Fruit fly (Drosophila melanogaster): ENCODE data around the gene CG14455.

Gene CG14455

dm6 chr3L:22686987-22687386, at the start of gene CG14455, which contains the start of gene CG14456:
Gene CG14455 (minus strand): TSS chr3L:22687087.
Gene CG14456 (plus strand): TSS chr3L:22687222.
- no peak for TF ChIP-seq Atf6 (GFP tag; IDR thresholded peaks at IDR 0.05)

dm6 chr3L:22733607-22734006, 46.7 kb upstream of the CG14455 start:
- TF ChIP-seq Dp (GFP tag; optimal IDR thresholded peaks at IDR 0.05): peak; percentile 31
- no peak for TF ChIP-seq CG15073 (GFP tag; optimal IDR thresholded peaks at IDR 0.05)
- TF ChIP-seq Opbp (GFP tag; IDR thresholded peaks at IDR 0.05; ENCODE audit: partially characterized antibody): no peak
- TF ChIP-seq hbn (GFP tag; IDR thresholded peaks at IDR 0.05; ENCODE audit: partially characterized antibody): no peak
- peak; percentile 21; the same call in 1 of the 2 replicates for TF ChIP-seq E2f2 (GFP tag; IDR thresholded peaks at IDR 0.05)
- TF ChIP-seq CTCF (GFP tag; optimal IDR thresholded peaks at IDR 0.05): peak; percentile 64
- TF ChIP-seq sens (GFP tag): peak; percentile 45
- TF ChIP-seq Bgb (GFP tag; IDR thresholded peaks at IDR 0.05; ENCODE audit: partially characterized antibody): peak; percentile 53
- TF ChIP-seq ftz-f1 (GFP tag; optimal IDR thresholded peaks at IDR 0.05): peak; percentile 74
- peak; percentile 22; the same call in 1 of the 3 replicates for TF ChIP-seq knrl (GFP tag; IDR thresholded peaks at IDR 0.05; ENCODE audit: partially characterized antibody)
- TF ChIP-seq CG16863 (GFP tag; optimal IDR thresholded peaks at IDR 0.05): no peak
- 0 out of 3 replicates have a peak, but pooled peaks have one; percentile 13 for TF ChIP-seq CG2199 (GFP tag; IDR thresholded peaks at IDR 0.05)
- TF ChIP-seq CG6689 (GFP tag; IDR thresholded peaks at IDR 0.05): no peak

- TF ChIP-seq dimm (GFP tag; IDR thresholded peaks at IDR 0.05) (no peak), lab (GFP tag; optimal IDR thresholded peaks at IDR 0.05) (peak; percentile 41)
Observed at dm6 chr3L:22731393-22731792, 44.5 kb upstream of the CG14455 start.

dm6 chr3L:22729466-22729865, 42.6 kb upstream of the CG14455 start, which contains the start of gene CG32454:
Gene CG32454 (plus strand): TSS chr3L:22729766.
- TF ChIP-seq fd96Cb (tag; optimal IDR thresholded peaks at IDR 0.05) (no peak), Xrp1 (GFP tag; IDR thresholded peaks at IDR 0.05) (no peak), tio (GFP tag; optimal IDR thresholded peaks at IDR 0.05) (no peak), dmrt11E (tag; optimal IDR thresholded peaks at IDR 0.05) (no peak), ttk (GFP tag; IDR thresholded peaks at IDR 0.05) (no peak), CG30431 (GFP tag; optimal IDR thresholded peaks at IDR 0.05) (no peak), Side (GFP tag; optimal IDR thresholded peaks at IDR 0.05) (no peak), sens (GFP tag) (no peak), CG17359 (tag; optimal IDR thresholded peaks at IDR 0.05) (no peak), unc-4 (GFP tag; IDR thresholded peaks at IDR 0.05; ENCODE audit: partially characterized antibody) (no peak), CG13287 (GFP tag; IDR thresholded peaks at IDR 0.05; ENCODE audit: partially characterized antibody) (no peak)

dm6 chr3L:22727739-22728335, 41.0 kb upstream of the CG14455 start, which contains the start of the genes CG14450 and CG11367:
Gene CG14450 (minus strand): TSS chr3L:22727789.
Gene CG11367 (plus strand): TSS chr3L:22728111.
- TF ChIP-seq H2.0 (GFP tag; IDR thresholded peaks at IDR 0.05): no peak
- TF ChIP-seq CG6689 (GFP tag; IDR thresholded peaks at IDR 0.05): no peak; the same call in 1 of the 2 replicates
- no peak for TF ChIP-seq org-1 (GFP tag; optimal IDR thresholded peaks at IDR 0.05)
- TF ChIP-seq CG17802 (tag; optimal IDR thresholded peaks at IDR 0.05): no peak
- TF ChIP-seq jing (GFP tag; optimal IDR thresholded peaks at IDR 0.05): no peak
- peak; percentile 94 for TF ChIP-seq kni (GFP tag; optimal IDR thresholded peaks at IDR 0.05)
- TF ChIP-seq dati (GFP tag; IDR thresholded peaks at IDR 0.05): no peak
- no peak for TF ChIP-seq CG11695 (GFP tag; IDR thresholded peaks at IDR 0.05)
- TF ChIP-seq vfl (GFP tag; optimal IDR thresholded peaks at IDR 0.05): no peak
- no peak for TF ChIP-seq bsh (GFP tag; optimal IDR thresholded peaks at IDR 0.05)
- TF ChIP-seq chn (GFP tag; optimal IDR thresholded peaks at IDR 0.05): no peak
- TF ChIP-seq dan (GFP tag; IDR thresholded peaks at IDR 0.05): no peak
- TF ChIP-seq Myb (GFP tag; optimal IDR thresholded peaks at IDR 0.05): no peak
- TF ChIP-seq MBD-R2 (GFP tag; IDR thresholded peaks at IDR 0.05): 0 out of 2 replicates have a peak, but pooled peaks have one; percentile 36
- peak; percentile 43 for TF ChIP-seq CG10147 (GFP tag; optimal IDR thresholded peaks at IDR 0.05)
- no peak for TF ChIP-seq CG16815 (GFP tag; optimal IDR thresholded peaks at IDR 0.05)
- peak; percentile 81 for TF ChIP-seq Med (GFP tag)
- peak; percentile 22 for TF ChIP-seq CG2875 (GFP tag; optimal IDR thresholded peaks at IDR 0.05)
- peak; percentile 6 for TF ChIP-seq CG2678 (tag; optimal IDR thresholded peaks at IDR 0.05)
- no peak for TF ChIP-seq CG10274 (GFP tag; optimal IDR thresholded peaks at IDR 0.05)
